Fruit fly (Drosophila melanogaster) whole organism, embryonic: ENCODE data around the gene flip.
A peak's percentile ranks its signal among the peaks of the same experiment; 100 is the strongest.

Experiments used
- Adf1 ChIP-seq: fragments of 200-800 bp; sonication (Bioruptor generic); IDR thresholded peaks from 2 replicates; pipeline ENCODE4 v1.3.6; 2022; ENCODE audit warnings: missing biosample characterization, missing genetic modification characterization
- CG10543 ChIP-seq: fragments of 200-800 bp; sonication (Bioruptor generic); optimal IDR thresholded peaks from 3 replicates; lab custom pipeline; 2017; ENCODE audit warnings: missing biosample characterization, mild to moderate bottlenecking, missing genetic modification characterization, moderate library complexity
- CG13123 ChIP-seq: fragments of 200-800 bp; sonication (Bioruptor generic); optimal IDR thresholded peaks from 2 replicates; lab custom pipeline; 2016; ENCODE audit warnings: missing biosample characterization, missing genetic modification characterization
- CG13894 ChIP-seq: fragments of 200-800 bp; sonication (Bioruptor generic); optimal IDR thresholded peaks from 3 replicates; lab custom pipeline; 2018; ENCODE audit warnings: missing biosample characterization, mild to moderate bottlenecking, missing genetic modification characterization, moderate library complexity
- CG14860 ChIP-seq: fragments of 200-800 bp; sonication (Bioruptor generic); IDR thresholded peaks from 3 replicates; pipeline ENCODE4 v1.3.6; 2022; ENCODE audit warnings: missing biosample characterization, missing genetic modification characterization; ENCODE audit not compliant: partially characterized antibody
- CG14965 ChIP-seq: fragments of 200-800 bp; sonication (Bioruptor generic); optimal IDR thresholded peaks from 2 replicates; lab custom pipeline; 2016; ENCODE audit warnings: missing biosample characterization, missing genetic modification characterization, borderline replicate concordance
- CG16813 ChIP-seq: fragments of 200-800 bp; sonication (Bioruptor generic); IDR thresholded peaks from 3 replicates; pipeline ENCODE4 v1.3.6; 2022; ENCODE audit warnings: missing biosample characterization, missing genetic modification characterization; ENCODE audit not compliant: partially characterized antibody
- CG17568 ChIP-seq: fragments of 200-800 bp; sonication (Bioruptor generic); optimal IDR thresholded peaks from 2 replicates; lab custom pipeline; 2018; ENCODE audit warnings: missing biosample characterization, mild to moderate bottlenecking, missing genetic modification characterization, moderate library complexity
- CG17829 ChIP-seq: fragments of 200-800 bp; optimal IDR thresholded peaks from 2 replicates; lab custom pipeline; 2019; ENCODE audit warnings: missing biosample characterization, mild to moderate bottlenecking, missing genetic modification characterization, moderate library complexity
- CG32532 ChIP-seq: fragments of 200-800 bp; sonication (Bioruptor generic); IDR thresholded peaks from 2 replicates; pipeline ENCODE4 v1.3.6; 2022; ENCODE audit warnings: missing biosample characterization, missing genetic modification characterization
- CG3407 ChIP-seq: fragments of 200-800 bp; sonication (Bioruptor generic); optimal IDR thresholded peaks from 2 replicates; lab custom pipeline; 2018; ENCODE audit warnings: missing biosample characterization, mild to moderate bottlenecking, missing genetic modification characterization
- CG4617 ChIP-seq: fragments of 200-800 bp; sonication (Bioruptor generic); optimal IDR thresholded peaks from 3 replicates; lab custom pipeline; 2016; ENCODE audit warnings: missing biosample characterization, missing genetic modification characterization, borderline replicate concordance
- CG4854 ChIP-seq: fragments of 200-800 bp; sonication (Bioruptor generic); optimal IDR thresholded peaks from 2 replicates; lab custom pipeline; 2016; ENCODE audit warnings: missing biosample characterization, missing genetic modification characterization, inconsistent platforms
- CG5953 ChIP-seq: fragments of 200-800 bp; sonication (Bioruptor generic); IDR thresholded peaks from 2 replicates; pipeline ENCODE4 v1.3.6; 2022; ENCODE audit warnings: missing biosample characterization, missing genetic modification characterization
- CG6791 ChIP-seq: fragments of 200-800 bp; sonication (Bioruptor generic); IDR thresholded peaks from 3 replicates; pipeline ENCODE4 v1.3.6; 2022; ENCODE audit warnings: missing biosample characterization, missing genetic modification characterization; ENCODE audit not compliant: partially characterized antibody
- CG8478 ChIP-seq: fragments of >200 bp; optimal IDR thresholded peaks from 2 replicates; lab custom pipeline; 2018
- CG9727 ChIP-seq: fragments of 200-800 bp; sonication (Bioruptor generic); optimal IDR thresholded peaks from 3 replicates; lab custom pipeline; 2017; ENCODE audit warnings: missing biosample characterization, mild to moderate bottlenecking, missing genetic modification characterization
- Deaf1 ChIP-seq: fragments of 200-800 bp; optimal IDR thresholded peaks from 3 replicates; lab custom pipeline; 2019; ENCODE audit warnings: missing biosample characterization, mild to moderate bottlenecking, missing genetic modification characterization, moderate library complexity
- Eip74EF ChIP-seq, 2 experiments: fragments of 200-800 bp in 1 of 2; fragments of >200 bp in 1 of 2; sonication (Bioruptor generic) in 1 of 2; optimal IDR thresholded peaks; 2 replicates each; lab custom pipeline; 2017 to 2019; ENCODE audit warnings: missing biosample characterization in 2 of 2, missing genetic modification characterization in 2 of 2, mild to moderate bottlenecking in 1 of 2, moderate library complexity in 1 of 2
- HLH4C ChIP-seq: fragments of 200-800 bp; sonication (Bioruptor generic); IDR thresholded peaks from 3 replicates; pipeline ENCODE4 v1.3.6; 2022; ENCODE audit warnings: missing biosample characterization, missing genetic modification characterization; ENCODE audit not compliant: partially characterized antibody
- Hsf ChIP-seq: fragments of 200-800 bp; sonication (Bioruptor generic); optimal IDR thresholded peaks from 3 replicates; lab custom pipeline; 2016; ENCODE audit warnings: missing biosample characterization, missing genetic modification characterization
- Med ChIP-seq: fragments of 200-800 bp; sonication (Bioruptor generic); peaks from one replicate; lab custom pipeline; 2016; ENCODE audit warnings: missing biosample characterization, missing genetic modification characterization, mild to moderate bottlenecking, inconsistent platforms, moderate library complexity
- Myb ChIP-seq: fragments of 200-800 bp; sonication (Bioruptor generic); optimal IDR thresholded peaks from 2 replicates; lab custom pipeline; 2016; ENCODE audit warnings: missing biosample characterization, missing genetic modification characterization
- Trl ChIP-seq, 3 experiments: fragments of >200 bp in 2 of 3; fragments of 200-800 bp in 1 of 3; sonication (Bioruptor generic) in 1 of 3; optimal IDR thresholded peaks; 2 replicates in 1 of 3; 3 replicates in 2 of 3; lab custom pipeline; 2016 to 2017; ENCODE audit warnings: missing biosample characterization in 1 of 3, missing genetic modification characterization in 1 of 3
- abd-A ChIP-seq: fragments of 200-800 bp; sonication (Bioruptor generic); optimal IDR thresholded peaks from 3 replicates; lab custom pipeline; 2019; ENCODE audit warnings: missing biosample characterization, mild to moderate bottlenecking, missing genetic modification characterization, moderate library complexity
- ato ChIP-seq: fragments of 200-800 bp; sonication (Bioruptor generic); IDR thresholded peaks from 2 replicates; pipeline ENCODE4 v1.3.6; 2022; ENCODE audit warnings: missing biosample characterization, missing genetic modification characterization; ENCODE audit not compliant: partially characterized antibody
- cg ChIP-seq: fragments of 200-800 bp; sonication (Bioruptor generic); optimal IDR thresholded peaks from 3 replicates; lab custom pipeline; 2019; ENCODE audit warnings: missing biosample characterization, mild to moderate bottlenecking, missing genetic modification characterization, moderate library complexity
- chinmo ChIP-seq: fragments of 200-800 bp; sonication (Bioruptor generic); IDR thresholded peaks from 4 replicates; pipeline ENCODE4 v1.3.6; 2022; ENCODE audit warnings: missing biosample characterization, missing genetic modification characterization; ENCODE audit not compliant: partially characterized antibody
- ci ChIP-seq: fragments of 200-800 bp; sonication (Bioruptor generic); IDR thresholded peaks from 3 replicates; pipeline ENCODE4 v1.3.6; 2022; ENCODE audit warnings: missing biosample characterization, missing genetic modification characterization
- crc ChIP-seq: fragments of 200-800 bp; sonication (Bioruptor generic); optimal IDR thresholded peaks from 2 replicates; lab custom pipeline; 2016; ENCODE audit warnings: missing biosample characterization, missing genetic modification characterization
- dm ChIP-seq: fragments of 200-800 bp; sonication (Bioruptor generic); optimal IDR thresholded peaks from 3 replicates; lab custom pipeline; 2016; ENCODE audit warnings: missing biosample characterization, missing genetic modification characterization
- gce ChIP-seq: fragments of 200-800 bp; sonication (Bioruptor generic); IDR thresholded peaks from 3 replicates; pipeline ENCODE4 v1.3.6; 2022; ENCODE audit warnings: missing biosample characterization, missing genetic modification characterization
- gcm ChIP-seq: fragments of 200-800 bp; sonication (Bioruptor generic); optimal IDR thresholded peaks from 2 replicates; lab custom pipeline; 2019; ENCODE audit warnings: missing biosample characterization, mild to moderate bottlenecking, missing genetic modification characterization, moderate library complexity
- lab ChIP-seq: fragments of 200-800 bp; sonication (Bioruptor generic); optimal IDR thresholded peaks from 3 replicates; lab custom pipeline; 2017; ENCODE audit warnings: missing biosample characterization, missing genetic modification characterization, mild to moderate bottlenecking, moderate library complexity, missing genetic modification reagents
- nerfin-2 ChIP-seq: fragments of 200-800 bp; sonication (Bioruptor generic); IDR thresholded peaks from 2 replicates; pipeline ENCODE4 v1.3.6; 2022; ENCODE audit warnings: missing biosample characterization, missing genetic modification characterization; ENCODE audit not compliant: partially characterized antibody
- odd ChIP-seq: fragments of 200-800 bp; sonication (Bioruptor generic); optimal IDR thresholded peaks from 2 replicates; lab custom pipeline; 2017; ENCODE audit warnings: missing biosample characterization, mild to moderate bottlenecking, missing genetic modification characterization
- pzg ChIP-seq: fragments of 200-800 bp; sonication (Bioruptor generic); optimal IDR thresholded peaks from 3 replicates; lab custom pipeline; 2018; ENCODE audit warnings: missing biosample characterization, mild to moderate bottlenecking, missing genetic modification characterization, moderate library complexity
- ro ChIP-seq: fragments of 200-800 bp; sonication (Bioruptor generic); IDR thresholded peaks from 2 replicates; pipeline ENCODE4 v1.3.6; 2022; ENCODE audit warnings: missing biosample characterization, missing genetic modification characterization
- ssp ChIP-seq: fragments of 200-800 bp; sonication (Bioruptor generic); IDR thresholded peaks from 2 replicates; pipeline ENCODE4 v1.3.6; 2022; ENCODE audit warnings: missing biosample characterization, missing genetic modification characterization
- vnd ChIP-seq: fragments of 200-800 bp; sonication (Bioruptor generic); IDR thresholded peaks from 3 replicates; pipeline ENCODE4 v1.3.6; 2022; ENCODE audit warnings: missing biosample characterization, missing genetic modification characterization; ENCODE audit not compliant: partially characterized antibody

flip gene

dm6 chr3R:4280062-4280461 lies 2.3 kb upstream of the flip start, which contains the start of gene cpx:
Gene cpx, plus strand, starts transcription at chr3R:4280221.
- TF ChIP-seq ro (GFP tag; lab: Robert Waterston, UW) = no peak
- peak; percentile 46 for TF ChIP-seq abd-A (tag; lab: Kevin White, UChicago)
- no peak for TF ChIP-seq crc (GFP tag; lab: Kevin White, UChicago)
- TF ChIP-seq Med (GFP tag; lab: Kevin White, UChicago) = peak; percentile 78
- no peak for TF ChIP-seq CG17568
- no peak for TF ChIP-seq CG5953 (GFP tag; lab: Robert Waterston, UW)
- TF ChIP-seq Trl (optimal IDR thresholded peaks at IDR 0.05; lab: Kevin White, UChicago) = peak in 1 of 2 experiments; percentile 21
- TF ChIP-seq Trl (GFP tag; optimal IDR thresholded peaks at IDR 0.05; lab: Kevin White, UChicago) = no peak
- TF ChIP-seq Deaf1 = peak; percentile 83
- TF ChIP-seq lab (GFP tag; lab: Kevin White, UChicago) = peak; percentile 4
- TF ChIP-seq ci (GFP tag; lab: Robert Waterston, UW) = peak; percentile 51; the same call in 1 of the 3 replicates
- no peak for TF ChIP-seq odd (GFP tag; lab: Kevin White, UChicago)
- 0 out of 2 replicates have a peak, but pooled peaks have one; percentile 16 for TF ChIP-seq CG32532 (GFP tag; lab: Robert Waterston, UW)
- peak; percentile 8 for TF ChIP-seq pzg (GFP tag; lab: Kevin White, UChicago)
- no peak for TF ChIP-seq dm (GFP tag; lab: Kevin White, UChicago)
- TF ChIP-seq CG13123 = no peak
- no peak for TF ChIP-seq CG8478 (lab: Kevin White, UChicago)
- TF ChIP-seq cg (GFP tag; lab: Kevin White, UChicago) = no peak
- no peak for TF ChIP-seq Eip74EF (GFP tag; optimal IDR thresholded peaks at IDR 0.05; lab: Kevin White, UChicago)
- TF ChIP-seq Adf1 (GFP tag; lab: Robert Waterston, UW) = peak; percentile 27; the same call in 1 of the 2 replicates
- TF ChIP-seq CG4854 (GFP tag; lab: Kevin White, UChicago) = no peak
- peak; percentile 36 for TF ChIP-seq CG13894 (tag; lab: Kevin White, UChicago)
- TF ChIP-seq gcm = peak; percentile 3
- peak; percentile 36 for TF ChIP-seq CG10543 (GFP tag; lab: Kevin White, UChicago)
- TF ChIP-seq CG3407 = no peak
- TF ChIP-seq Hsf (GFP tag; lab: Kevin White, UChicago) = no peak
- TF ChIP-seq, all 482 proteins: peak for 12

- peak; percentile 66 for TF ChIP-seq CG16813
- peak; percentile 60; the same call in 2 of the 3 replicates for TF ChIP-seq CG14860
- no peak for TF ChIP-seq gce (GFP tag; lab: Robert Waterston, UW)
- no peak for TF ChIP-seq CG4617
- TF ChIP-seq chinmo (GFP tag; lab: Robert Waterston, UW) = no peak
- TF ChIP-seq ssp = no peak
- no peak for TF ChIP-seq CG14965 (GFP tag; lab: Kevin White, UChicago)
- TF ChIP-seq CG9727 (GFP tag; lab: Kevin White, UChicago) = no peak
- 0 out of 2 replicates have a peak, but pooled peaks have one; percentile 28 for TF ChIP-seq ato
- 0 out of 2 replicates have a peak, but pooled peaks have one; percentile 43 for TF ChIP-seq nerfin-2 (GFP tag; lab: Robert Waterston, UW)
- TF ChIP-seq HLH4C (GFP tag; lab: Robert Waterston, UW) = peak; percentile 70; the same call in 2 of the 3 replicates
- TF ChIP-seq Med (GFP tag; lab: Kevin White, UChicago) = peak; percentile 18
- no peak for TF ChIP-seq Myb (GFP tag; lab: Kevin White, UChicago)
- peak; percentile 18; the same call in 1 of the 3 replicates for TF ChIP-seq CG6791 (GFP tag; lab: Robert Waterston, UW)
- TF ChIP-seq CG17829 (tag; lab: Kevin White, UChicago) = no peak
- TF ChIP-seq vnd (GFP tag; lab: Robert Waterston, UW) = peak; percentile 25; the same call in 1 of the 3 replicates
Measured at dm6 chr3R:4268339-4268738, 9.4 kb downstream of the flip start.
